Worm (Caenorhabditis elegans): ENCODE measurements around the gene srz-63.
A peak's percentile ranks its signal among the peaks of the same experiment; 100 is the strongest.

Gene srz-63

ce11 chrII:1320412-1320811 lies 42.0 kb downstream of the srz-63 start (continued):
- peak; percentile 81; the same call in 1 of the 2 replicates for TF ChIP-seq egl-18 (GFP tag; IDR thresholded peaks at IDR 0.05)
- peak; percentile 93 for TF ChIP-seq repo-1 (tag; optimal IDR thresholded peaks at IDR 0.05)
- TF ChIP-seq Y79H2A.3 (GFP tag; conservative IDR thresholded peaks at IDR 0.05) = peak; percentile 76; the same call in 1 of the 2 replicates
- peak; percentile 73 for TF ChIP-seq F57C9.4 (tag; optimal IDR thresholded peaks at IDR 0.05)
- TF ChIP-seq ztf-25 (GFP tag; IDR thresholded peaks at IDR 0.05) = peak; percentile 73
- TF ChIP-seq F52B5.7 (tag; optimal IDR thresholded peaks at IDR 0.05) = peak; percentile 80
- peak; percentile 80; the same call in 1 of the 2 replicates for TF ChIP-seq cebp-2 (GFP tag; IDR thresholded peaks at IDR 0.05)
- TF ChIP-seq nhr-120 (GFP tag; IDR thresholded peaks at IDR 0.05) = no peak
- TF ChIP-seq mxl-1 (tag; optimal IDR thresholded peaks at IDR 0.05) = no peak
- TF ChIP-seq ceh-27 (GFP tag; optimal IDR thresholded peaks at IDR 0.05) = peak; percentile 98
- TF ChIP-seq F49E8.2 (tag; optimal IDR thresholded peaks at IDR 0.05; ENCODE audit: insufficient read depth) = peak; percentile 92
- TF ChIP-seq sptf-2 (GFP tag; optimal IDR thresholded peaks at IDR 0.05) = peak; percentile 30
- peak; percentile 77 for TF ChIP-seq madf-10 (tag; optimal IDR thresholded peaks at IDR 0.05)
- TF ChIP-seq zim-3 (tag; optimal IDR thresholded peaks at IDR 0.05) = peak; percentile 95

- TF ChIP-seq attf-5 (GFP tag; optimal IDR thresholded peaks at IDR 0.05) = peak; percentile 24
- TF ChIP-seq sdz-38 (tag; optimal IDR thresholded peaks at IDR 0.05) = no peak
- no peak for TF ChIP-seq ama-1 (optimal IDR thresholded peaks at IDR 0.05)
- no peak for TF ChIP-seq ama-1 (GFP tag; optimal IDR thresholded peaks at IDR 0.05)
- no peak for TF ChIP-seq chd-7 (tag; optimal IDR thresholded peaks at IDR 0.05)
- TF ChIP-seq nfyb-1 (GFP tag; IDR thresholded peaks at IDR 0.05) = no peak
- no peak for TF ChIP-seq rcor-1 (GFP tag; IDR thresholded peaks at IDR 0.05)
- TF ChIP-seq B0261.1 (tag; optimal IDR thresholded peaks at IDR 0.05) = no peak
- TF ChIP-seq hlh-26 (GFP tag; conservative IDR thresholded peaks at IDR 0.05) = no peak
- TF ChIP-seq mes-4 (tag; optimal IDR thresholded peaks at IDR 0.05) = no peak
- no peak for TF ChIP-seq attf-3 (GFP tag; conservative IDR thresholded peaks at IDR 0.05)
- no peak for TF ChIP-seq nhr-27 (tag; optimal IDR thresholded peaks at IDR 0.05)
- TF ChIP-seq nhr-80 (tag; optimal IDR thresholded peaks at IDR 0.05) = no peak
- TF ChIP-seq lsy-27 (tag; optimal IDR thresholded peaks at IDR 0.05; ENCODE audit: borderline replicate concordance, insufficient read depth) = no peak
- TF ChIP-seq tbx-9 (tag; optimal IDR thresholded peaks at IDR 0.05; ENCODE audit: borderline replicate concordance) = no peak
- TF ChIP-seq lin-26 (GFP tag; IDR thresholded peaks at IDR 0.05) = 0 out of 2 replicates have a peak, but pooled peaks have one; percentile 26
- TF ChIP-seq bed-2 (GFP tag; IDR thresholded peaks at IDR 0.05) = no peak
- no peak for TF ChIP-seq ZK185.1 (tag; optimal IDR thresholded peaks at IDR 0.05; ENCODE audit: poor library complexity, severe bottlenecking)
- no peak for TF ChIP-seq repo-1 (tag; optimal IDR thresholded peaks at IDR 0.05)
- TF ChIP-seq hlh-12 (tag; optimal IDR thresholded peaks at IDR 0.05) = no peak
- TF ChIP-seq lsl-1 (GFP tag; optimal IDR thresholded peaks at IDR 0.05) = peak; percentile 46
- peak; percentile 59 for TF ChIP-seq B0336.3 (GFP tag; IDR thresholded peaks at IDR 0.05)
- no peak for TF ChIP-seq hsf-1 (GFP tag; IDR thresholded peaks at IDR 0.05)
- TF ChIP-seq dox-1 (GFP tag; IDR thresholded peaks at IDR 0.05) = peak; percentile 66
- TF ChIP-seq F39B2.1 (GFP tag; IDR thresholded peaks at IDR 0.05) = no peak
- TF ChIP-seq egrh-3 (GFP tag; IDR thresholded peaks at IDR 0.05) = peak; percentile 88
- TF ChIP-seq nhr-120 (GFP tag; IDR thresholded peaks at IDR 0.05) = no peak
- no peak for TF ChIP-seq F52B5.7 (tag; optimal IDR thresholded peaks at IDR 0.05)
- TF ChIP-seq madf-10 (tag; optimal IDR thresholded peaks at IDR 0.05) = no peak
- no peak for TF ChIP-seq zim-3 (tag; optimal IDR thresholded peaks at IDR 0.05)
- TF ChIP-seq ztf-22 (GFP tag; optimal IDR thresholded peaks at IDR 0.05) = no peak
- no peak for TF ChIP-seq die-1 (tag; optimal IDR thresholded peaks at IDR 0.05)
- TF ChIP-seq ztf-25 (GFP tag; IDR thresholded peaks at IDR 0.05) = no peak
- TF ChIP-seq ets-4 (GFP tag; optimal IDR thresholded peaks at IDR 0.05) = no peak
- no peak for TF ChIP-seq pbrm-1 (GFP tag; IDR thresholded peaks at IDR 0.05)
- TF ChIP-seq ztf-28 (GFP tag; IDR thresholded peaks at IDR 0.05) = no peak
- TF ChIP-seq attf-6 (GFP tag; IDR thresholded peaks at IDR 0.05) = peak; percentile 12; the same call in 1 of the 2 replicates
- no peak for TF ChIP-seq efl-1 (GFP tag; optimal IDR thresholded peaks at IDR 0.05)
These were observed 42.7 kb downstream of the srz-63 start, which contains the start of gene vig-1 for ce11 chrII:1320987-1321807. Gene vig-1, plus strand, starts transcription at chrII:1321037.
